Fruit fly (Drosophila melanogaster) whole organism, embryonic: Measurements from ENCODE around the gene CG42366.

Experiments used
- Ada2b ChIP-seq: fragments of 200-800 bp; sonication (Bioruptor generic); IDR thresholded peaks from 2 replicates; pipeline ENCODE4 v1.3.6; 2022; ENCODE audit warnings: missing biosample characterization, missing genetic modification characterization
- Adf1 ChIP-seq: fragments of 200-800 bp; sonication (Bioruptor generic); IDR thresholded peaks from 2 replicates; pipeline ENCODE4 v1.3.6; 2022; ENCODE audit warnings: missing biosample characterization, missing genetic modification characterization
- BtbVII ChIP-seq: fragments of 200-800 bp; sonication (Bioruptor generic); optimal IDR thresholded peaks from 3 replicates; lab custom pipeline; 2017; ENCODE audit warnings: missing biosample characterization, mild to moderate bottlenecking, missing genetic modification characterization
- CG10274 ChIP-seq: fragments of 200-800 bp; sonication (Bioruptor generic); optimal IDR thresholded peaks from 3 replicates; lab custom pipeline; 2017; ENCODE audit warnings: missing biosample characterization, mild to moderate bottlenecking, missing genetic modification characterization
- CG10431 ChIP-seq: fragments of 200-800 bp; sonication (Bioruptor generic); optimal IDR thresholded peaks from 3 replicates; lab custom pipeline; 2018; ENCODE audit warnings: missing biosample characterization, mild to moderate bottlenecking, missing genetic modification characterization
- CG10565 ChIP-seq: fragments of 200-800 bp; sonication (Bioruptor generic); optimal IDR thresholded peaks from 3 replicates; lab custom pipeline; 2016; ENCODE audit warnings: missing biosample characterization, mild to moderate bottlenecking, missing genetic modification characterization
- CG11504 ChIP-seq: fragments of 200-800 bp; sonication (Bioruptor generic); optimal IDR thresholded peaks from 3 replicates; lab custom pipeline; 2019; ENCODE audit warnings: missing biosample characterization, mild to moderate bottlenecking, missing genetic modification characterization, moderate library complexity
- CG16813 ChIP-seq: fragments of 200-800 bp; sonication (Bioruptor generic); IDR thresholded peaks from 3 replicates; pipeline ENCODE4 v1.3.6; 2022; ENCODE audit warnings: missing biosample characterization, missing genetic modification characterization; ENCODE audit not compliant: partially characterized antibody
- CG16863 ChIP-seq: fragments of 200-800 bp; sonication (Bioruptor generic); optimal IDR thresholded peaks from 3 replicates; lab custom pipeline; 2016; ENCODE audit warnings: missing biosample characterization, missing genetic modification characterization
- CG17186 ChIP-seq: fragments of 200-800 bp; sonication (Bioruptor generic); optimal IDR thresholded peaks from 3 replicates; lab custom pipeline; 2017; ENCODE audit warnings: missing biosample characterization, missing genetic modification reagents, missing genetic modification characterization
- CG17802 ChIP-seq: fragments of 200-800 bp; sonication (Bioruptor generic); optimal IDR thresholded peaks from 2 replicates; lab custom pipeline; 2018; ENCODE audit warnings: missing biosample characterization, mild to moderate bottlenecking, missing genetic modification characterization, moderate library complexity
- CG2120 ChIP-seq: fragments of 200-800 bp; sonication (Bioruptor generic); optimal IDR thresholded peaks from 3 replicates; lab custom pipeline; 2016; ENCODE audit warnings: missing biosample characterization, missing genetic modification characterization
- CG3163 ChIP-seq: fragments of 200-800 bp; sonication (Bioruptor generic); optimal IDR thresholded peaks from 3 replicates; lab custom pipeline; 2016; ENCODE audit warnings: missing biosample characterization, missing genetic modification characterization
- CG32532 ChIP-seq: fragments of 200-800 bp; sonication (Bioruptor generic); IDR thresholded peaks from 2 replicates; pipeline ENCODE4 v1.3.6; 2022; ENCODE audit warnings: missing biosample characterization, missing genetic modification characterization
- CG34224 ChIP-seq: fragments of 200-800 bp; sonication (Bioruptor generic); IDR thresholded peaks from 3 replicates; pipeline ENCODE4 v1.3.6; 2022; ENCODE audit warnings: missing biosample characterization, missing genetic modification characterization; ENCODE audit not compliant: partially characterized antibody
- CG4404 ChIP-seq: fragments of 200-800 bp; sonication (Bioruptor generic); IDR thresholded peaks from 2 replicates; pipeline ENCODE4 v1.3.6; 2022; ENCODE audit warnings: missing biosample characterization, missing genetic modification characterization
- CG4617 ChIP-seq: fragments of 200-800 bp; sonication (Bioruptor generic); optimal IDR thresholded peaks from 3 replicates; lab custom pipeline; 2016; ENCODE audit warnings: missing biosample characterization, missing genetic modification characterization, borderline replicate concordance
- CG6791 ChIP-seq: fragments of 200-800 bp; sonication (Bioruptor generic); IDR thresholded peaks from 3 replicates; pipeline ENCODE4 v1.3.6; 2022; ENCODE audit warnings: missing biosample characterization, missing genetic modification characterization; ENCODE audit not compliant: partially characterized antibody
- CG7786 ChIP-seq: fragments of 200-800 bp; sonication (Bioruptor generic); optimal IDR thresholded peaks from 2 replicates; lab custom pipeline; 2016; ENCODE audit warnings: missing biosample characterization, missing genetic modification characterization
- CG7928 ChIP-seq: fragments of 200-800 bp; sonication (Bioruptor generic); optimal IDR thresholded peaks from 2 replicates; lab custom pipeline; 2017; ENCODE audit warnings: missing biosample characterization, mild to moderate bottlenecking, missing genetic modification characterization
- CTCF ChIP-seq: fragments of 200-800 bp; sonication (Bioruptor generic); optimal IDR thresholded peaks from 2 replicates; lab custom pipeline; 2017; ENCODE audit warnings: missing biosample characterization, mild to moderate bottlenecking, missing genetic modification characterization, moderate library complexity
- Chrac-16 ChIP-seq: fragments of 200-800 bp; sonication (Bioruptor generic); optimal IDR thresholded peaks from 3 replicates; lab custom pipeline; 2016; ENCODE audit warnings: missing biosample characterization, missing genetic modification characterization
- Ets97D ChIP-seq: fragments of 200-800 bp; sonication (Bioruptor generic); optimal IDR thresholded peaks from 3 replicates; lab custom pipeline; 2016; ENCODE audit warnings: missing biosample characterization, missing genetic modification characterization
- HHEX ChIP-seq: fragments of 200-800 bp; sonication (Bioruptor generic); optimal IDR thresholded peaks from 3 replicates; lab custom pipeline; 2017; ENCODE audit warnings: missing biosample characterization, mild to moderate bottlenecking, missing genetic modification characterization, missing genetic modification reagents
- Hand ChIP-seq: fragments of 200-800 bp; sonication (Bioruptor generic); optimal IDR thresholded peaks from 2 replicates; lab custom pipeline; 2017; ENCODE audit warnings: mild to moderate bottlenecking, missing biosample characterization, missing genetic modification reagents, missing genetic modification characterization
- Lhr ChIP-seq: fragments of 200-800 bp; sonication (Bioruptor generic); optimal IDR thresholded peaks from 3 replicates; lab custom pipeline; 2017; ENCODE audit warnings: mild to moderate bottlenecking, missing biosample characterization, missing genetic modification reagents, missing genetic modification characterization
- Lim3 ChIP-seq: fragments of 200-800 bp; sonication (Bioruptor generic); IDR thresholded peaks from 2 replicates; pipeline ENCODE4 v1.3.6; 2022; ENCODE audit warnings: missing biosample characterization, missing genetic modification characterization
- bigmax ChIP-seq: fragments of 200-800 bp; sonication (Bioruptor generic); optimal IDR thresholded peaks from 2 replicates; lab custom pipeline; 2018; ENCODE audit warnings: missing biosample characterization, mild to moderate bottlenecking, missing genetic modification characterization
- caup ChIP-seq: fragments of 200-800 bp; sonication (Bioruptor generic); optimal IDR thresholded peaks from 3 replicates; lab custom pipeline; 2017; ENCODE audit warnings: missing biosample characterization, mild to moderate bottlenecking, missing genetic modification characterization, moderate library complexity; ENCODE audit not compliant: severe bottlenecking
- cwo ChIP-seq: fragments of 200-800 bp; sonication (Bioruptor generic); optimal IDR thresholded peaks from 3 replicates; lab custom pipeline; 2017; ENCODE audit warnings: missing biosample characterization, missing genetic modification characterization, mild to moderate bottlenecking, moderate library complexity, missing genetic modification reagents
- dimm ChIP-seq: fragments of 200-800 bp; sonication (Bioruptor generic); IDR thresholded peaks from 2 replicates; pipeline ENCODE4 v1.3.6; 2022; ENCODE audit warnings: missing biosample characterization, missing genetic modification characterization
- ems ChIP-seq: fragments of 200-800 bp; sonication (Bioruptor generic); optimal IDR thresholded peaks from 3 replicates; lab custom pipeline; 2016; ENCODE audit warnings: missing biosample characterization, missing genetic modification characterization
- fu2 ChIP-seq: fragments of 200-800 bp; sonication (Bioruptor generic); optimal IDR thresholded peaks from 2 replicates; lab custom pipeline; 2016; ENCODE audit warnings: missing biosample characterization, missing genetic modification characterization
- gfzf ChIP-seq: fragments of 200-800 bp; sonication (Bioruptor generic); optimal IDR thresholded peaks from 2 replicates; lab custom pipeline; 2016; ENCODE audit warnings: missing biosample characterization, mild to moderate bottlenecking, missing genetic modification characterization, moderate library complexity
- hbn ChIP-seq: fragments of 200-800 bp; sonication (Bioruptor generic); IDR thresholded peaks from 2 replicates; pipeline ENCODE4 v1.3.6; 2022; ENCODE audit warnings: missing biosample characterization, missing genetic modification characterization; ENCODE audit not compliant: partially characterized antibody
- insv ChIP-seq, 2 experiments: fragments of 200-800 bp; sonication (Bioruptor generic); optimal IDR thresholded peaks; 3 replicates each; lab custom pipeline; 2016 to 2018; ENCODE audit warnings: missing biosample characterization in 2 of 2, missing genetic modification characterization in 2 of 2
- lab ChIP-seq: fragments of 200-800 bp; sonication (Bioruptor generic); optimal IDR thresholded peaks from 3 replicates; lab custom pipeline; 2017; ENCODE audit warnings: missing biosample characterization, missing genetic modification characterization, mild to moderate bottlenecking, moderate library complexity, missing genetic modification reagents
- onecut ChIP-seq: fragments of 200-800 bp; sonication (Bioruptor generic); IDR thresholded peaks from 2 replicates; pipeline ENCODE4 v1.3.6; 2022; ENCODE audit warnings: missing biosample characterization, missing genetic modification characterization
- pfk ChIP-seq: fragments of 200-800 bp; sonication (Bioruptor generic); optimal IDR thresholded peaks from 2 replicates; lab custom pipeline; 2018; ENCODE audit warnings: missing biosample characterization, mild to moderate bottlenecking, missing genetic modification characterization, moderate library complexity
- pum ChIP-seq: fragments of 200-800 bp; sonication (Bioruptor generic); optimal IDR thresholded peaks from 2 replicates; lab custom pipeline; 2016; ENCODE audit warnings: missing biosample characterization, missing genetic modification characterization
- repo ChIP-seq: fragments of 200-800 bp; sonication (Bioruptor generic); optimal IDR thresholded peaks from 2 replicates; lab custom pipeline; 2016; ENCODE audit warnings: missing biosample characterization, missing genetic modification characterization
- scrt ChIP-seq: fragments of 200-800 bp; sonication (Bioruptor generic); optimal IDR thresholded peaks from 2 replicates; lab custom pipeline; 2018; ENCODE audit warnings: missing biosample characterization, mild to moderate bottlenecking, missing genetic modification characterization, moderate library complexity
- sisA ChIP-seq: fragments of 200-800 bp; sonication (Bioruptor generic); IDR thresholded peaks from 2 replicates; pipeline ENCODE4 v1.3.6; 2022; ENCODE audit warnings: missing biosample characterization, missing genetic modification characterization
- slou ChIP-seq: fragments of 200-800 bp; sonication (Bioruptor generic); optimal IDR thresholded peaks from 3 replicates; lab custom pipeline; 2016; ENCODE audit warnings: missing biosample characterization, missing genetic modification characterization
- toy ChIP-seq: fragments of 200-800 bp; sonication (Bioruptor generic); IDR thresholded peaks from 2 replicates; pipeline ENCODE4 v1.3.6; 2022; ENCODE audit warnings: missing biosample characterization, missing genetic modification characterization
- ttk ChIP-seq: fragments of 200-800 bp; sonication (Bioruptor generic); IDR thresholded peaks from 2 replicates; pipeline ENCODE4 v2.1.2; 2022; ENCODE audit warnings: missing biosample characterization, missing genetic modification characterization
- unpg ChIP-seq: fragments of 200-800 bp; sonication (Bioruptor generic); optimal IDR thresholded peaks from 3 replicates; lab custom pipeline; 2018; ENCODE audit warnings: missing biosample characterization, mild to moderate bottlenecking, missing genetic modification characterization, moderate library complexity

CG42366 gene

DNA sequence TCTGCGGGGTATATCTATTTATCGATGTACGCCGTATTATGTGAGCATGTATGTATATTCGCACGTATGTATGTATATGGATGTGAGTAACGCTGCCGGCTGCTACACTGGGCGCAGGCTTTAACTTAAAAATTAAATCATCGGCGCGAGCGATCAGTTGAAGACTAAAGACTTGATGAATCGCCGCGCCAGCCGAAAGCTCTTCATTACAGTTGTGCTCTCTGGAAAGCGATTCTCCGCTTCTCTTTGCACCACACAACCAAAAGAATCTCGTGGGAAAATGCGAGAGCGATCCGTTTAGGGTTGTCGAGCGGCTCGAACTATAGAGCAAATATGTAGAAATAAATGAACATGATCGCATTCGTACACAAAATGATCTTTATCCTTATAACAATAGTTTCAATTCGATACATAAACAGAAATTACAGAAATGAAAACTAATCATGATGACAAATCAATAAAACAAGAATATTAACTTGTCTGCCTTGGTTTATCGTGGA, 16.4 kb upstream of the CG42366 start, which contains the start of gene CG13124 (continued):
- TF ChIP-seq gfzf (GFP tag; lab: Kevin White, UChicago), result no peak
- TF ChIP-seq CG3163, result peak; percentile 86
- TF ChIP-seq HHEX (GFP tag; lab: Kevin White, UChicago), result no peak
- TF ChIP-seq lab (GFP tag; lab: Kevin White, UChicago), result peak; percentile 50
- TF ChIP-seq toy (GFP tag; lab: Robert Waterston, UW), result no peak
- TF ChIP-seq CTCF (GFP tag; lab: Kevin White, UChicago), result no peak
- TF ChIP-seq hbn (GFP tag; lab: Robert Waterston, UW), result no peak
- no peak for TF ChIP-seq CG16863 (GFP tag; lab: Kevin White, UChicago)
- no peak for TF ChIP-seq Lim3
- TF ChIP-seq CG10431 (GFP tag; lab: Kevin White, UChicago), result no peak
- no peak for TF ChIP-seq fu2 (GFP tag; lab: Kevin White, UChicago)
- TF ChIP-seq ems (GFP tag; lab: Kevin White, UChicago), result no peak
- TF ChIP-seq CG7928 (GFP tag; lab: Kevin White, UChicago), result no peak
- TF ChIP-seq CG2120 (GFP tag; lab: Kevin White, UChicago), result peak; percentile 46
- no peak for TF ChIP-seq Lhr
- TF ChIP-seq CG4617 (GFP tag; lab: Kevin White, UChicago), result no peak
- no peak for TF ChIP-seq CG10565
- no peak for TF ChIP-seq CG17186
- peak; percentile 5 for TF ChIP-seq CG11504 (tag; lab: Kevin White, UChicago)
- TF ChIP-seq insv (GFP tag; optimal IDR thresholded peaks at IDR 0.05; lab: Kevin White, UChicago), result no peak
- no peak for TF ChIP-seq caup (GFP tag; lab: Kevin White, UChicago)
- TF ChIP-seq CG6791, result no peak
- TF ChIP-seq unpg (GFP tag; lab: Kevin White, UChicago), result peak; percentile 32
- no peak for TF ChIP-seq Chrac-16 (GFP tag; lab: Kevin White, UChicago)
- TF ChIP-seq dimm (GFP tag; lab: Robert Waterston, UW), result no peak
- no peak for TF ChIP-seq slou (GFP tag; lab: Kevin White, UChicago)
- no peak for TF ChIP-seq pfk (GFP tag; lab: Kevin White, UChicago)
- TF ChIP-seq cwo (GFP tag; lab: Kevin White, UChicago), result no peak
- no peak for TF ChIP-seq scrt
- TF ChIP-seq bigmax (GFP tag; lab: Kevin White, UChicago), result no peak
- TF ChIP-seq CG16813, result no peak
- no peak for TF ChIP-seq sisA
- TF ChIP-seq repo (GFP tag; lab: Kevin White, UChicago), result no peak
- no peak for TF ChIP-seq Ets97D (GFP tag; lab: Kevin White, UChicago)
- TF ChIP-seq CG7786 (GFP tag; lab: Kevin White, UChicago), result no peak
- no peak for TF ChIP-seq pum (GFP tag; lab: Kevin White, UChicago)
- no peak for TF ChIP-seq onecut (GFP tag; lab: Robert Waterston, UW)
- no peak; the same call in 2 of the 3 replicates for TF ChIP-seq CG34224 (GFP tag; lab: Robert Waterston, UW)
- TF ChIP-seq CG4404 (GFP tag; lab: Robert Waterston, UW), result no peak
- TF ChIP-seq Hand, result peak; percentile 50
- TF ChIP-seq ttk (GFP tag; lab: Robert Waterston, UW), result no peak
- TF ChIP-seq CG10274 (GFP tag; lab: Kevin White, UChicago), result no peak
- peak; percentile 73; the same call in 1 of the 2 replicates for TF ChIP-seq CG32532
- no peak for TF ChIP-seq Ada2b (GFP tag; lab: Robert Waterston, UW)
- TF ChIP-seq CG17802 (tag; lab: Kevin White, UChicago), result no peak
- TF ChIP-seq Adf1 (GFP tag; lab: Robert Waterston, UW), result peak; percentile 42; the same call in 1 of the 2 replicates
- peak; percentile 60 for TF ChIP-seq BtbVII (GFP tag; lab: Kevin White, UChicago)
- TF ChIP-seq, all 482 proteins: peak for 100
